Fruit fly (Drosophila melanogaster): Measurements from ENCODE around the gene Arc42.

Arc42 gene

DNA sequence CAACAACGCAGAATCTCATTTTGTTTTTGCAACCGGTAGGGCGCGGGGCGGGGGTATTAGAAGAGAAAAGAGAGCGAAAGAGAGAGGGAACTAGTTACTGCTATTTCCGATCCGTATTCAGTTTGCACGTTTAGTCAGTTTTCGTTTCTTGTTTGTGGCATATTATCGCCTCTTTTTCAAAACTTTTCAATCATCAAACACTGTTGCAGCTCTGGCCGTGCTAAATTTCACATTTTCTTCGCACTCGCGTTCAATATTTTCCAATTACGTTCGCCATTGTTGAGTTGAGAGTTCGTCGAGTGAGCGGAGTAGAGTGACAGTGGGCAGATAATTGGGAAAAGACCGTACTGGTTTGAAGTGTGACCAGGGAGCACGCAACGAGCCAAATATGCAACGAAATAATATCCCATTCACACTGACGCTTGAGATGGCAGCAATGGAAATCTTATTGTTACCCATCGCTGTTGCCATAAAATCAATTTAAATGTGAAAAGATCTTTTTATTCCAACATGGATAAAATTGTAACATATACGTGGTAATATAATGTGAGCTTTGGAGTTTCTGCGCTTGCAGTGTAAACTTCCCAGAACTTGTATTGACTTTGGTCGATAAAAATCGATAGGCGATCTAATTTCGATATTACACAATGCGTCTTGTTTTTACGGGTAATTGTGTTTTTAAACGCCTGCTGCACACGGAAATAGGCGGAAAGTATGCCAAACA is 16.4 kb upstream of the Arc42 start, which contains the start of the genes Ire1 and Mrm2:
Ire1 (minus strand) TSS at position 296 of the 724 bp plus-strand sequence.
Mrm2 (plus strand) TSS at position 615 of the 724 bp plus-strand sequence.
- TF ChIP-seq esn (GFP tag; optimal IDR thresholded peaks at IDR 0.05) (peak; percentile 79), Eip93F (GFP tag; optimal IDR thresholded peaks at IDR 0.05) (no peak), CG8119 (GFP tag; IDR thresholded peaks at IDR 0.05) (no peak; the same call in 2 of the 3 replicates), net (GFP tag; optimal IDR thresholded peaks at IDR 0.05) (peak; percentile 9), svp (GFP tag) (peak; percentile 92), salr (GFP tag; optimal IDR thresholded peaks at IDR 0.05) (peak; percentile 23 to 29), Hr4 (GFP tag; optimal IDR thresholded peaks at IDR 0.05) (peak; percentile 79), CG8632 (GFP tag; optimal IDR thresholded peaks at IDR 0.05) (peak; percentile 31), fkh (GFP tag; optimal IDR thresholded peaks at IDR 0.05) (peak; percentile 98), CG3919 (GFP tag; optimal IDR thresholded peaks at IDR 0.05) (peak; percentile 59), Ets21C (GFP tag; optimal IDR thresholded peaks at IDR 0.05) (peak; percentile 75), CG6276 (GFP tag; optimal IDR thresholded peaks at IDR 0.05) (peak; percentile 31), CG6792 (GFP tag; optimal IDR thresholded peaks at IDR 0.05) (peak; percentile 49), CG10669 (GFP tag; optimal IDR thresholded peaks at IDR 0.05) (peak; percentile 60), cyc (GFP tag; optimal IDR thresholded peaks at IDR 0.05) (peak; percentile 87), Lpt (GFP tag; optimal IDR thresholded peaks at IDR 0.05) (no peak), CG7368 (GFP tag; optimal IDR thresholded peaks at IDR 0.05) (peak; percentile 50), dsx (GFP tag; optimal IDR thresholded peaks at IDR 0.05; ENCODE audit: poor library complexity, severe bottlenecking) (peak; percentile 51), Ets96B (tag; optimal IDR thresholded peaks at IDR 0.05) (peak; percentile 40), fd59A (GFP tag; optimal IDR thresholded peaks at IDR 0.05) (peak; percentile 56), OdsH (GFP tag; optimal IDR thresholded peaks at IDR 0.05) (peak; percentile 78), Gug (GFP tag; IDR thresholded peaks at IDR 0.05) (peak; percentile 67), CG34406 (GFP tag; optimal IDR thresholded peaks at IDR 0.05) (peak; percentile 42), eg (GFP tag; IDR thresholded peaks at IDR 0.05) (peak; percentile 88), CG11294 (GFP tag; IDR thresholded peaks at IDR 0.05) (peak; percentile 45; the same call in 1 of the 2 replicates), fd85E (GFP tag; optimal IDR thresholded peaks at IDR 0.05) (no peak), dac (GFP tag; optimal IDR thresholded peaks at IDR 0.05) (peak; percentile 50), spab (GFP tag; optimal IDR thresholded peaks at IDR 0.05) (peak; percentile 37), Sox14 (GFP tag; optimal IDR thresholded peaks at IDR 0.05) (peak; percentile 88), CG8319 (GFP tag; optimal IDR thresholded peaks at IDR 0.05) (peak; percentile 21), Met (GFP tag; optimal IDR thresholded peaks at IDR 0.05) (peak; percentile 72), CG32006 (GFP tag; optimal IDR thresholded peaks at IDR 0.05) (peak; percentile 74), CG11902 (GFP tag; optimal IDR thresholded peaks at IDR 0.05) (peak; percentile 77), Eip75B (GFP tag; optimal IDR thresholded peaks at IDR 0.05) (peak; percentile 76), CG9139 (GFP tag; optimal IDR thresholded peaks at IDR 0.05) (no peak), CG31627 (GFP tag; optimal IDR thresholded peaks at IDR 0.05) (peak; percentile 91), CG10631 (GFP tag; optimal IDR thresholded peaks at IDR 0.05) (peak; percentile 80), CG11762 (GFP tag; optimal IDR thresholded peaks at IDR 0.05; ENCODE audit: insufficient read depth) (no peak), topi (GFP tag; optimal IDR thresholded peaks at IDR 0.05) (peak; percentile 63), achi (GFP tag; optimal IDR thresholded peaks at IDR 0.05) (peak; percentile 55), ss (GFP tag; optimal IDR thresholded peaks at IDR 0.05) (peak in 1 of 2 experiments; percentile 63), CG6854 (GFP tag; optimal IDR thresholded peaks at IDR 0.05) (peak; percentile 71), acj6 (GFP tag; optimal IDR thresholded peaks at IDR 0.05) (peak; percentile 77), CG6808 (GFP tag; optimal IDR thresholded peaks at IDR 0.05) (peak; percentile 32), Smox (GFP tag; optimal IDR thresholded peaks at IDR 0.05) (peak; percentile 68), CG4318 (GFP tag; optimal IDR thresholded peaks at IDR 0.05) (no peak), pdm3 (GFP tag; optimal IDR thresholded peaks at IDR 0.05) (peak; percentile 78), CG1621 (tag; optimal IDR thresholded peaks at IDR 0.05) (peak; percentile 87), CG6163 (GFP tag; IDR thresholded peaks at IDR 0.05) (peak; percentile 64), Eip78C (GFP tag) (peak; percentile 74), Hr39 (GFP tag; optimal IDR thresholded peaks at IDR 0.05) (peak; percentile 90)
